Worm (Caenorhabditis elegans) whole organism, young adult: Measurements from ENCODE around the gene ubc-20.

Experiments
- F52B5.7 ChIP-seq: sonication (generic microtip); optimal IDR thresholded peaks from 2 replicates; lab custom pipeline; 2016; ENCODE audit warnings: mild to moderate bottlenecking, missing genetic modification characterization, missing compliant biosample characterization
- aptf-3 ChIP-seq: fragments of 200-800 bp; sonication (Bioruptor generic); IDR thresholded peaks from 2 replicates; pipeline ENCODE4 v1.3.6; 2022; ENCODE audit warnings: missing genetic modification characterization, missing compliant biosample characterization
- ceh-100 ChIP-seq: fragments of 200-800 bp; sonication (Bioruptor generic); IDR thresholded peaks from 2 replicates; pipeline ENCODE4 v1.3.6; 2022; ENCODE audit warnings: missing genetic modification reagents, missing genetic modification characterization, missing compliant biosample characterization
- chd-7 ChIP-seq: sonication (generic microtip); optimal IDR thresholded peaks from 2 replicates; lab custom pipeline; 2016; ENCODE audit warnings: mild to moderate bottlenecking, missing genetic modification characterization, moderate library complexity, missing compliant biosample characterization
- efl-1 ChIP-seq: fragments of 150-350 bp; optimal IDR thresholded peaks from 2 replicates; lab custom pipeline; 2014; ENCODE audit warnings: missing biosample characterization, missing genetic modification reagents, missing genetic modification characterization
- let-526 ChIP-seq: fragments of 200-800 bp; sonication (Bioruptor generic); IDR thresholded peaks from 2 replicates; pipeline ENCODE4 v1.3.6; 2022; ENCODE audit warnings: missing genetic modification reagents, missing genetic modification characterization, missing compliant biosample characterization
- nfya-1 ChIP-seq: sonication (generic microtip); optimal IDR thresholded peaks from 2 replicates; lab custom pipeline; 2017; ENCODE audit warnings: antibody characterized with exemption, missing compliant biosample characterization, missing genetic modification characterization, borderline replicate concordance; ENCODE audit not compliant: insufficient read depth
- nhr-27 ChIP-seq: fragments of 200-800 bp; sonication (Bioruptor generic); optimal IDR thresholded peaks from 2 replicates; lab custom pipeline; 2018; ENCODE audit warnings: mild to moderate bottlenecking, missing genetic modification characterization, moderate library complexity, missing compliant biosample characterization
- repo-1 ChIP-seq: sonication (generic microtip); optimal IDR thresholded peaks from 2 replicates; lab custom pipeline; 2017; ENCODE audit warnings: mild to moderate bottlenecking, missing genetic modification characterization, missing compliant biosample characterization
- sea-2 ChIP-seq: fragments of 200-800 bp; sonication (Bioruptor generic); IDR thresholded peaks from 2 replicates; pipeline ENCODE4 v1.3.6; 2022; ENCODE audit warnings: missing genetic modification characterization, missing compliant biosample characterization
- unc-62 ChIP-seq: fragments of 150-350 bp; optimal IDR thresholded peaks from 2 replicates; lab custom pipeline; 2014; ENCODE audit warnings: missing biosample characterization, missing genetic modification reagents, missing genetic modification characterization

DNA sequence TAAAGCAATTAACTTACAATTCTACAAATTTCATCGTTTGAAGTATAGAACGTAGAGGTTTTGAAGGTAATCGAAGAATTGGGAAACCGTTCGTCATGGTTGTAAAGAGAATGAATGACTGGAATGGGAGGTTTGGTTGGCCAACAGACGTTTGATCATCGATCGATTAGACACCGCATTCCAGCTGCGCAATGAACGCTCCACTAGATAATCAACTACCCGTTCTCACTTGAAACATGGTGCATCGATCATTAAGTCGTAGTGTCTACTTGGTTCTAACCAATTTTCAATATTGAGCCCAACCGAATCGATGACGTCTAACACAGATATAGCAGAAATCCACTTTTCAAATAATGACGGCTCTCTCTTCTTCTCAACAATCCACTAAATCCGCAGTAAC lies 45.5 kb upstream of the ubc-20 start, which contains the start of gene fbxb-82:
- TF ChIP-seq aptf-3 (GFP tag; lab: Robert Waterston, UW) (no peak), nfya-1 (tag; lab: Kevin White, UChicago) (no peak), unc-62 (GFP tag; lab: Kevin White, UChicago) (no peak), efl-1 (GFP tag; lab: Kevin White, UChicago) (no peak), chd-7 (no peak), repo-1 (tag; lab: Kevin White, UChicago) (no peak), sea-2 (GFP tag; lab: Robert Waterston, UW) (no peak), F52B5.7 (tag; lab: Kevin White, UChicago) (no peak), nhr-27 (tag; lab: Kevin White, UChicago) (no peak), let-526 (GFP tag; lab: Robert Waterston, UW) (no peak), ceh-100 (GFP tag; lab: Robert Waterston, UW) (no peak)
